Worm (Caenorhabditis elegans): ENCODE measurements around the gene Y1A5A.1.

Gene Y1A5A.1

DNA sequence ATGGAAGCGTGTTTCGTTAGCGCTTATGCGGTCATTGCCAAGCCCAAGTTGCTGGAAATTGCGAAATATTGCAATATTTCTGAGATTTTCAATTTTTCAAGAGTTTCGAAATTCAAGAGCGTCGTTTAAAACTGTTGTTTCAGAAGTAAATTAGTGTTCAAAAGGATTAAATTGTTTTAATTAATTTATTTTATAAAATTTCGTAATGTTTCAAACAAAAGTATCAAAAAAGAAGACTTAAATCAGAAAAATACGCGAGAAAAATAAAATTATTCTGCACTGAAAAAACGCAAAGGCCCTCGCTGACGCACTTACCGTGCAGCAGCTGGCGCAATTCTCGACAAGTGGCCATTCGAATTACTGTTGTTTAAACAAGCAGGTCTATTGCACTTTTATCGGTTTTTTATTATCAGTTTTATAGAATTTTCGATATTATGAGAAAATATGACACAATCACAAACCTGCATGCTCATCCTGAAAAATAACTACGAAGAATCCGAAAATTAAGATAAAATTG, 17.7 kb upstream of the Y1A5A.1 start, which contains the start of gene tif-1A (continued):
- TF ChIP-seq pha-2 (tag; optimal IDR thresholded peaks at IDR 0.05) (peak; percentile 30), ahr-1 (tag; optimal IDR thresholded peaks at IDR 0.05) (no peak), ceh-24 (tag; optimal IDR thresholded peaks at IDR 0.05) (no peak), C38D4.7 (GFP tag; optimal IDR thresholded peaks at IDR 0.05) (peak; percentile 11), lim-6 (tag; optimal IDR thresholded peaks at IDR 0.05) (no peak), Y22D7AL.16 (tag; optimal IDR thresholded peaks at IDR 0.05) (peak; percentile 25), syd-9 (tag; optimal IDR thresholded peaks at IDR 0.05) (no peak), pag-3 (tag; optimal IDR thresholded peaks at IDR 0.05; ENCODE audit: borderline replicate concordance) (no peak), hlh-30 (tag; optimal IDR thresholded peaks at IDR 0.05; ENCODE audit: insufficient read depth) (no peak), zip-5 (tag; optimal IDR thresholded peaks at IDR 0.05) (no peak), gmeb-2 (tag; optimal IDR thresholded peaks at IDR 0.05) (no peak), ceh-2 (tag; optimal IDR thresholded peaks at IDR 0.05) (peak; percentile 12), hlh-8 (tag; optimal IDR thresholded peaks at IDR 0.05) (no peak), nhr-232 (tag; optimal IDR thresholded peaks at IDR 0.05) (no peak), pax-1 (tag; optimal IDR thresholded peaks at IDR 0.05) (no peak), pros-1 (tag; optimal IDR thresholded peaks at IDR 0.05) (no peak), eyg-1 (tag; optimal IDR thresholded peaks at IDR 0.05) (no peak), hlh-15 (tag; optimal IDR thresholded peaks at IDR 0.05) (no peak), T23F11.4 (GFP tag; optimal IDR thresholded peaks at IDR 0.05) (no peak), lin-11 (tag; optimal IDR thresholded peaks at IDR 0.05) (no peak), unc-42 (tag; optimal IDR thresholded peaks at IDR 0.05) (peak; percentile 27), hlh-6 (tag; optimal IDR thresholded peaks at IDR 0.05) (no peak)

DNA sequence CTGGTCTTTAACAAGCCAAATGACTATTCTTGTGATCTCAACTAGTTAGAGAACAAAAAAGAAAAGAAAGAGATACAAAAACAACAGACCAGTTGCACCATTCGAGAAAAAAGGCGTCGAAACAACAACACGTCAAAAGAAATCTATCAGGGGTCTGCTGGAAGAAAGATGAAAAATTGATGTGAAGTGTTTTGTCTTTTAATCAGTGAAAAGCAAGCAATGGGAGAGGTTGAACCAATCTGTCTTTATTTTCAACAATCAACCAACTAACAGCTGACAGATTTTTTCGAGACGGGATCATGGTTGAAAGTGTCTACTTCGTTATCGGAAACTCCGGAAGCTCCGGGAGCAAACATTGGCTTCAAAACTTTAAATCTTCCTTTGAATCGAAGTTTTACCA, 8.0 kb upstream of the Y1A5A.1 start:
- TF ChIP-seq ceh-18 (tag; optimal IDR thresholded peaks at IDR 0.05) (peak; percentile 28), che-1 (tag; optimal IDR thresholded peaks at IDR 0.05) (no peak), unc-55 (GFP tag; optimal IDR thresholded peaks at IDR 0.05) (peak; percentile 2)

DNA sequence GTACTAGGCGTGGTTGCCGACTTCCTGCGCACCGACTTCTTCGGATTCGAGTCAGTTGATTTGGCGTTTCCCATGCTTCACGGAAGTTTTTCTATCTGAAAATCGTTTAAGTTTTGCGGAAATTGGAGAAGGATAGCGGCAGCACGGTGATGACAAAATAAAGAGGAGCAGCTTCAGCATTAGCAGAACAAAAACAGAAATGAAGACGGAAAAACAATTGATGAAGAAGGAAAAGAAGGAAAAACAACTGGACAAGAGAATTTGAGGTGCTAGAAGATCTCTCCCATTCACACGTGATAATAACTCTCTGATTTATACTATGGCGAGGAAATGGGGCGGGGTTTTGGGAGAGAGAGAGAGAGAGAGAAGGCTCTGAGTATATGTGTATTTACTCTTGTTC, 5.6 kb upstream of the Y1A5A.1 start, which contains the start of gene glb-11:
Gene glb-11, minus strand, starts transcription at position 101 of the 400 bp plus-strand sequence.
- TF ChIP-seq nfya-1 (tag; optimal IDR thresholded peaks at IDR 0.05) (no peak), C38D4.7 (GFP tag; optimal IDR thresholded peaks at IDR 0.05) (no peak), ceh-6 (GFP tag; optimal IDR thresholded peaks at IDR 0.05) (no peak), K02D7.2 (tag; optimal IDR thresholded peaks at IDR 0.05) (no peak), T23F11.4 (GFP tag; optimal IDR thresholded peaks at IDR 0.05) (no peak), tbx-7 (tag; optimal IDR thresholded peaks at IDR 0.05) (no peak), ceh-14 (tag; optimal IDR thresholded peaks at IDR 0.05) (no peak), unc-55 (GFP tag; optimal IDR thresholded peaks at IDR 0.05) (no peak), pha-2 (tag; optimal IDR thresholded peaks at IDR 0.05) (no peak), rnt-1 (tag; optimal IDR thresholded peaks at IDR 0.05) (no peak), pqm-1 (tag; optimal IDR thresholded peaks at IDR 0.05) (no peak), mec-3 (tag; optimal IDR thresholded peaks at IDR 0.05; ENCODE audit: borderline replicate concordance) (no peak), lim-6 (tag; optimal IDR thresholded peaks at IDR 0.05) (no peak), elt-4 (tag; optimal IDR thresholded peaks at IDR 0.05) (no peak)

DNA sequence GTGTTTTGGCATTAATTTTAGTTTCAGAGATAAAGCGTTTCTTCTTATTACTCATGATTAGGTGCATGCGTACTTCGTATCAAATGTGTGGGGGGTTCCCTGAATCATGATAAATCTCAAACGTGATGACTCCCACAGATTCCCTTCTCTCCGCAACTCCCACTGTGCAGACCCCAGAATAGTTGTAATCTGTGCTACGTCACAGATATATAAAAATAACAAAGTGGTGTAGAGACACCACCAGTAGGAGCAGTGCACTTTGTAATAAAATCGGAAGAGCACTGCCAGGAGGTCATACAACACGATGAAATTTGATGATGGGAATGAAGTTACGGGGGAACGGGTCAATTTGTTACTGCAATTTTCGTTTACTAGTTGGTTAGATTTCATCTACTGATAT, 4.9 kb upstream of the Y1A5A.1 start:
- TF ChIP-seq ceh-6 (GFP tag; optimal IDR thresholded peaks at IDR 0.05) (no peak), npax-4 (tag; optimal IDR thresholded peaks at IDR 0.05) (no peak), tbx-2 (tag; optimal IDR thresholded peaks at IDR 0.05) (no peak), pag-3 (tag; optimal IDR thresholded peaks at IDR 0.05; ENCODE audit: borderline replicate concordance) (no peak), ceh-18 (tag; optimal IDR thresholded peaks at IDR 0.05) (no peak), unc-3 (GFP tag; conservative IDR thresholded peaks at IDR 0.05) (no peak), unc-3 (tag; optimal IDR thresholded peaks at IDR 0.05) (no peak), fkh-10 (GFP tag; optimal IDR thresholded peaks at IDR 0.05) (no peak), ceh-45 (GFP tag; IDR thresholded peaks at IDR 0.05) (no peak), ceh-31 (tag; optimal IDR thresholded peaks at IDR 0.05) (no peak), dmd-4 (tag; optimal IDR thresholded peaks at IDR 0.05; ENCODE audit: borderline replicate concordance) (no peak), zip-5 (tag; optimal IDR thresholded peaks at IDR 0.05) (no peak), hlh-13 (GFP tag; optimal IDR thresholded peaks at IDR 0.05) (no peak), nhr-232 (tag; optimal IDR thresholded peaks at IDR 0.05) (no peak), gmeb-2 (tag; optimal IDR thresholded peaks at IDR 0.05) (no peak)
